Fruit fly (Drosophila melanogaster) whole organism, embryonic: Measurements from ENCODE around the gene Zn72D.

ENCODE experiments used
- CG10431 ChIP-seq: fragments of 200-800 bp; sonication (Bioruptor generic); optimal IDR thresholded peaks from 3 replicates; lab custom pipeline; 2018; ENCODE audit warnings: missing biosample characterization, mild to moderate bottlenecking, missing genetic modification characterization
- CG17829 ChIP-seq: fragments of 200-800 bp; optimal IDR thresholded peaks from 2 replicates; lab custom pipeline; 2019; ENCODE audit warnings: missing biosample characterization, mild to moderate bottlenecking, missing genetic modification characterization, moderate library complexity
- CG30020 ChIP-seq: fragments of 200-800 bp; optimal IDR thresholded peaks from 2 replicates; lab custom pipeline; 2019; ENCODE audit warnings: missing biosample characterization, mild to moderate bottlenecking, missing genetic modification characterization, moderate library complexity
- CG7839 ChIP-seq: fragments of 200-800 bp; sonication (Bioruptor generic); optimal IDR thresholded peaks from 3 replicates; lab custom pipeline; 2018; ENCODE audit warnings: missing biosample characterization, mild to moderate bottlenecking, missing genetic modification characterization, moderate library complexity
- NfI ChIP-seq: fragments of 200-800 bp; sonication (Bioruptor generic); optimal IDR thresholded peaks from 3 replicates; lab custom pipeline; 2018; ENCODE audit warnings: missing biosample characterization, mild to moderate bottlenecking, missing genetic modification characterization, moderate library complexity
- Six4 ChIP-seq: fragments of 200-800 bp; sonication (Bioruptor generic); optimal IDR thresholded peaks from 2 replicates; lab custom pipeline; 2016; ENCODE audit warnings: missing biosample characterization, missing genetic modification characterization
- Sox100B ChIP-seq: fragments of 200-800 bp; sonication (Bioruptor generic); optimal IDR thresholded peaks from 3 replicates; lab custom pipeline; 2018; ENCODE audit warnings: missing biosample characterization, mild to moderate bottlenecking, missing genetic modification characterization
- danr ChIP-seq: fragments of 200-800 bp; sonication (Bioruptor generic); IDR thresholded peaks from 2 replicates; pipeline ENCODE4 v1.3.6; 2022; ENCODE audit warnings: missing biosample characterization, missing genetic modification characterization
- lilli ChIP-seq: fragments of 200-800 bp; sonication (Bioruptor generic); optimal IDR thresholded peaks from 3 replicates; lab custom pipeline; 2016; ENCODE audit warnings: missing biosample characterization, missing genetic modification characterization
- phol ChIP-seq: fragments of 200-800 bp; sonication (Bioruptor generic); optimal IDR thresholded peaks from 3 replicates; lab custom pipeline; 2018; ENCODE audit warnings: missing biosample characterization, mild to moderate bottlenecking, missing genetic modification characterization, moderate library complexity
- zen2 ChIP-seq: fragments of 200-800 bp; sonication (Bioruptor generic); IDR thresholded peaks from 3 replicates; pipeline ENCODE4 v1.3.6; 2022; ENCODE audit warnings: missing biosample characterization, missing genetic modification characterization; ENCODE audit not compliant: partially characterized antibody

- peak; percentile 43 for TF ChIP-seq NfI (GFP tag; lab: Kevin White, UChicago)
- no peak for TF ChIP-seq CG17829
- TF ChIP-seq danr (GFP tag; lab: Robert Waterston, UW): no peak; the same call in 1 of the 2 replicates
- no peak for TF ChIP-seq CG30020
- TF ChIP-seq CG7839 (tag; lab: Kevin White, UChicago): peak; percentile 64
- peak; percentile 14 for TF ChIP-seq phol (tag; lab: Kevin White, UChicago)
- TF ChIP-seq lilli: peak; percentile 36
- no peak for TF ChIP-seq CG10431 (GFP tag; lab: Kevin White, UChicago)
- TF ChIP-seq Six4: no peak
- peak; percentile 2 for TF ChIP-seq Sox100B (GFP tag; lab: Kevin White, UChicago)
- no peak for TF ChIP-seq zen2
Measured at dm6 chr3L:16146539-16146934, 34.1 kb upstream of the Zn72D start.
